Fruit fly (Drosophila melanogaster) Kc167 (cell line): ENCODE data around the gene CG5326.

ENCODE experiments used
- Myc ChIP-seq: fragments of >200 bp; optimal IDR thresholded peaks from 2 replicates; lab custom pipeline; 2017; ENCODE audit warnings: missing external identifiers
- Sin3A ChIP-seq: fragments of >200 bp; optimal IDR thresholded peaks from 2 replicates; lab custom pipeline; 2018; ENCODE audit warnings: missing external identifiers
- h ChIP-seq: fragments of >200 bp; optimal IDR thresholded peaks from 3 replicates; lab custom pipeline; 2018; ENCODE audit warnings: missing external identifiers
- insv ChIP-seq: fragments of >200 bp; optimal IDR thresholded peaks from 3 replicates; lab custom pipeline; 2018; ENCODE audit warnings: missing external identifiers
- psq ChIP-seq: fragments of >200 bp; optimal IDR thresholded peaks from 2 replicates; lab custom pipeline; 2017; ENCODE audit warnings: missing external identifiers
- ttk ChIP-seq: sonication (Bioruptor generic); optimal IDR thresholded peaks from 2 replicates; lab custom pipeline; 2017; ENCODE audit warnings: missing external identifiers

Gene CG5326

dm6 chr3R:22565732-22566131, 26.0 kb upstream of the CG5326 start:
- no peak for TF ChIP-seq psq (lab: Kevin White, UChicago)
- no peak for TF ChIP-seq h (lab: Kevin White, UChicago)

- TF ChIP-seq psq (lab: Kevin White, UChicago) (no peak), Myc (lab: Kevin White, UChicago) (no peak), Sin3A (lab: Kevin White, UChicago) (no peak)
These were observed 25.0 kb upstream of the CG5326 start for dm6 chr3R:22564707-22565106.

dm6 chr3R:22564076-22564475, 24.4 kb upstream of the CG5326 start:
- TF ChIP-seq ttk (no peak), Sin3A (lab: Kevin White, UChicago) (no peak), psq (lab: Kevin White, UChicago) (no peak), insv (no peak), h (lab: Kevin White, UChicago) (no peak), Myc (lab: Kevin White, UChicago) (no peak)

- no peak for TF ChIP-seq Sin3A (lab: Kevin White, UChicago)
- TF ChIP-seq Myc (lab: Kevin White, UChicago): no peak
- no peak for TF ChIP-seq h (lab: Kevin White, UChicago)
- TF ChIP-seq insv: no peak
- no peak for TF ChIP-seq psq (lab: Kevin White, UChicago)
- no peak for TF ChIP-seq ttk
These were observed 22.8 kb upstream of the CG5326 start, which contains the start of gene sit for dm6 chr3R:22562502-22562901. Gene sit, minus strand, starts transcription at chr3R:22562572.

- TF ChIP-seq h (lab: Kevin White, UChicago): no peak
These were observed 20.5 kb upstream of the CG5326 start for dm6 chr3R:22560224-22560623.

dm6 chr3R:22558398-22558797, 18.7 kb upstream of the CG5326 start:
- TF ChIP-seq Myc (lab: Kevin White, UChicago) (no peak), Sin3A (lab: Kevin White, UChicago) (no peak), h (lab: Kevin White, UChicago) (no peak), insv (no peak), ttk (no peak), psq (lab: Kevin White, UChicago) (no peak)

- TF ChIP-seq insv (no peak), Sin3A (lab: Kevin White, UChicago) (no peak), ttk (no peak), psq (lab: Kevin White, UChicago) (no peak), h (lab: Kevin White, UChicago) (no peak), Myc (lab: Kevin White, UChicago) (no peak)
These were observed 17.5 kb upstream of the CG5326 start for dm6 chr3R:22557100-22557741.

dm6 chr3R:22552686-22553085, 13.0 kb upstream of the CG5326 start:
- TF ChIP-seq psq (lab: Kevin White, UChicago) (no peak), ttk (no peak), h (lab: Kevin White, UChicago) (no peak), insv (no peak), Sin3A (lab: Kevin White, UChicago) (no peak), Myc (lab: Kevin White, UChicago) (no peak)

- no peak for TF ChIP-seq Myc (lab: Kevin White, UChicago)
- no peak for TF ChIP-seq insv
- no peak for TF ChIP-seq ttk
- no peak for TF ChIP-seq Sin3A (lab: Kevin White, UChicago)
- no peak for TF ChIP-seq h (lab: Kevin White, UChicago)
- no peak for TF ChIP-seq psq (lab: Kevin White, UChicago)
These were observed 10.6 kb upstream of the CG5326 start, which contains the start of gene bond for dm6 chr3R:22550306-22550812. Gene bond, plus strand, starts transcription at chr3R:22550680.

- no peak for TF ChIP-seq psq (lab: Kevin White, UChicago)
- no peak for TF ChIP-seq insv
- TF ChIP-seq h (lab: Kevin White, UChicago): no peak
- no peak for TF ChIP-seq ttk
- no peak for TF ChIP-seq Myc (lab: Kevin White, UChicago)
- no peak for TF ChIP-seq Sin3A (lab: Kevin White, UChicago)
These were observed 7.9 kb upstream of the CG5326 start, which contains the start of gene AdipoR for dm6 chr3R:22547585-22548022. Gene AdipoR, minus strand, starts transcription at chr3R:22547846.

- TF ChIP-seq Myc (lab: Kevin White, UChicago) (no peak), insv (no peak), Sin3A (lab: Kevin White, UChicago) (no peak), h (lab: Kevin White, UChicago) (no peak), psq (lab: Kevin White, UChicago) (no peak), ttk (no peak)
These were observed 6.3 kb upstream of the CG5326 start for dm6 chr3R:22546017-22546416.

dm6 chr3R:22542773-22543411, 3.2 kb upstream of the CG5326 start:
- TF ChIP-seq Myc (lab: Kevin White, UChicago): no peak
- TF ChIP-seq psq (lab: Kevin White, UChicago): no peak
- TF ChIP-seq h (lab: Kevin White, UChicago): no peak
- no peak for TF ChIP-seq ttk
- TF ChIP-seq Sin3A (lab: Kevin White, UChicago): no peak
- TF ChIP-seq insv: no peak
